Fruit fly (Drosophila melanogaster) Kc167 (cell line): ENCODE results near the gene CG2887.

Experiments used
- Myc ChIP-seq: fragments of >200 bp; optimal IDR thresholded peaks from 2 replicates; lab custom pipeline; 2017; ENCODE audit warnings: missing external identifiers
- Sin3A ChIP-seq: fragments of >200 bp; optimal IDR thresholded peaks from 2 replicates; lab custom pipeline; 2018; ENCODE audit warnings: missing external identifiers
- h ChIP-seq: fragments of >200 bp; optimal IDR thresholded peaks from 3 replicates; lab custom pipeline; 2018; ENCODE audit warnings: missing external identifiers
- insv ChIP-seq: fragments of >200 bp; optimal IDR thresholded peaks from 3 replicates; lab custom pipeline; 2018; ENCODE audit warnings: missing external identifiers
- psq ChIP-seq: fragments of >200 bp; optimal IDR thresholded peaks from 2 replicates; lab custom pipeline; 2017; ENCODE audit warnings: missing external identifiers
- ttk ChIP-seq: sonication (Bioruptor generic); optimal IDR thresholded peaks from 2 replicates; lab custom pipeline; 2017; ENCODE audit warnings: missing external identifiers

The CG2887 gene

dm6 chrX:10473510-10474212 is 4.6 kb downstream of the CG2887 start, which contains the start of gene CG2889:
TSS of gene CG2889 (plus strand) at chrX:10473938.
- TF ChIP-seq Sin3A (lab: Kevin White, UChicago) (no peak), Myc (lab: Kevin White, UChicago) (no peak), h (no peak), ttk (lab: Kevin White, UChicago) (no peak), psq (lab: Kevin White, UChicago) (no peak), insv (no peak)

- TF ChIP-seq Sin3A (lab: Kevin White, UChicago) (no peak), Myc (lab: Kevin White, UChicago) (no peak), ttk (lab: Kevin White, UChicago) (no peak), psq (lab: Kevin White, UChicago) (no peak), h (no peak), insv (no peak)
Observed at dm6 chrX:10472614-10473248, 5.6 kb downstream of the CG2887 start.

- TF ChIP-seq insv (no peak), psq (lab: Kevin White, UChicago) (no peak), Sin3A (lab: Kevin White, UChicago) (no peak), Myc (lab: Kevin White, UChicago) (no peak), ttk (lab: Kevin White, UChicago) (no peak), h (no peak)
Observed at dm6 chrX:10464531-10464930, 13.8 kb downstream of the CG2887 start.

dm6 chrX:10463056-10463710 is 15.1 kb downstream of the CG2887 start:
- TF ChIP-seq psq (lab: Kevin White, UChicago) (no peak), h (no peak), Sin3A (lab: Kevin White, UChicago) (no peak), Myc (lab: Kevin White, UChicago) (no peak), ttk (lab: Kevin White, UChicago) (no peak), insv (no peak)

- TF ChIP-seq Sin3A (lab: Kevin White, UChicago) (no peak), ttk (lab: Kevin White, UChicago) (no peak), Myc (lab: Kevin White, UChicago) (no peak), insv (no peak), h (no peak), psq (lab: Kevin White, UChicago) (no peak)
Observed at dm6 chrX:10461938-10462337, 16.4 kb downstream of the CG2887 start.

dm6 chrX:10460506-10461114 is 17.7 kb downstream of the CG2887 start, which contains the start of gene Neb-cGP:
TSS of gene Neb-cGP (plus strand) at chrX:10460736.
- TF ChIP-seq Sin3A (lab: Kevin White, UChicago) (no peak), h (no peak), ttk (lab: Kevin White, UChicago) (no peak)

- TF ChIP-seq ttk (lab: Kevin White, UChicago) = no peak
- TF ChIP-seq insv = no peak
- TF ChIP-seq h = no peak
- no peak for TF ChIP-seq psq (lab: Kevin White, UChicago)
- no peak for TF ChIP-seq Myc (lab: Kevin White, UChicago)
- TF ChIP-seq Sin3A (lab: Kevin White, UChicago) = no peak
Observed at dm6 chrX:10459576-10459975, 18.7 kb downstream of the CG2887 start, which contains the start of gene Or9a. TSS of gene Or9a (minus strand) at chrX:10459676.

- TF ChIP-seq Myc (lab: Kevin White, UChicago) (no peak), h (no peak), psq (lab: Kevin White, UChicago) (no peak), Sin3A (lab: Kevin White, UChicago) (no peak), ttk (lab: Kevin White, UChicago) (no peak), insv (no peak)
Observed at dm6 chrX:10454795-10455194, 23.5 kb downstream of the CG2887 start, which contains the start of gene CG32683. TSS of gene CG32683 (minus strand) at chrX:10454895.

- TF ChIP-seq h (no peak), psq (lab: Kevin White, UChicago) (no peak)
Observed at dm6 chrX:10432712-10433111, 45.6 kb downstream of the CG2887 start, which contains the start of gene CG12640. TSS of gene CG12640 (minus strand) at chrX:10432812.
